Worm (Caenorhabditis elegans): ENCODE data around the gene npr-11.

DNA sequence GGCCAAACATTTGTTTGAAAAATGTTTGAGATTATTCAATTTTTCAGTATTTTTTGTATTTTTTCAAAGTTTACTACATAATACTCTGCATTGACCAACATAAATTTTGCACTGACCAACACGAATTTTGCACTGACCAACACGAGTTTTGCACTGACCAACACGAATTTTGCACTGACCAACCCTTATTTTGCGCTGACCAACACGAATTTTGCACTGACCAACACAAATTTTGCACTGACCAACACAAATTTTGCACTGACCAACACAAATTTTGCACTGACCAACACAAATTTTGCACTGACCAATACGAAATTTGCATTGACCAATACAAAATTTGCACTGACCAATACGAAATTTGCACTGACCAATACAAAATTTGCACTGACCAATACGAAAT lies 37.4 kb upstream of the npr-11 start:
- TF ChIP-seq cog-1 (tag; optimal IDR thresholded peaks at IDR 0.05), result no peak
- TF ChIP-seq ztf-29 (GFP tag; IDR thresholded peaks at IDR 0.05), result no peak
